Worm (Caenorhabditis elegans) whole organism, late embryonic: ENCODE data around the gene sup-10.

ENCODE experiments used
- K02D7.2 ChIP-seq: sonication (generic microtip); optimal IDR thresholded peaks from 2 replicates; lab custom pipeline; 2017; ENCODE audit warnings: mild to moderate bottlenecking, missing genetic modification characterization, missing compliant biosample characterization
- T23F11.4 ChIP-seq: fragments of 200-800 bp; sonication (Bioruptor generic); optimal IDR thresholded peaks from 2 replicates; lab custom pipeline; 2018; ENCODE audit warnings: mild to moderate bottlenecking, missing genetic modification characterization, missing compliant biosample characterization
- ahr-1 ChIP-seq: sonication (generic microtip); optimal IDR thresholded peaks from 2 replicates; lab custom pipeline; 2016; ENCODE audit warnings: missing genetic modification characterization, missing compliant biosample characterization
- ceh-18 ChIP-seq: sonication (generic microtip); optimal IDR thresholded peaks from 2 replicates; lab custom pipeline; 2016; ENCODE audit warnings: missing genetic modification characterization, missing compliant biosample characterization
- ceh-19 ChIP-seq: fragments of 200-800 bp; sonication (Bioruptor generic); optimal IDR thresholded peaks from 2 replicates; lab custom pipeline; 2018; ENCODE audit warnings: mild to moderate bottlenecking, missing genetic modification characterization, missing compliant biosample characterization
- ceh-22 ChIP-seq: sonication (generic microtip); optimal IDR thresholded peaks from 2 replicates; lab custom pipeline; 2017; ENCODE audit warnings: missing biosample characterization, missing genetic modification characterization
- ceh-24 ChIP-seq: sonication (generic microtip); optimal IDR thresholded peaks from 2 replicates; lab custom pipeline; 2016; ENCODE audit warnings: mild to moderate bottlenecking, missing genetic modification characterization, missing compliant biosample characterization
- ceh-30 ChIP-seq: fragments of 150-350 bp; optimal IDR thresholded peaks from 2 replicates; lab custom pipeline; 2014; ENCODE audit warnings: missing biosample characterization, missing genetic modification characterization
- ceh-31 ChIP-seq: sonication (generic microtip); optimal IDR thresholded peaks from 2 replicates; lab custom pipeline; 2016; ENCODE audit warnings: missing genetic modification characterization, missing compliant biosample characterization
- ceh-34 ChIP-seq: sonication (generic microtip); optimal IDR thresholded peaks from 2 replicates; lab custom pipeline; 2016; ENCODE audit warnings: mild to moderate bottlenecking, missing genetic modification characterization, missing compliant biosample characterization
- ceh-6 ChIP-seq: fragments of 200-800 bp; sonication (Bioruptor generic); optimal IDR thresholded peaks from 2 replicates; lab custom pipeline; 2018; ENCODE audit warnings: mild to moderate bottlenecking, missing genetic modification characterization, missing compliant biosample characterization
- ceh-9 ChIP-seq: sonication (generic microtip); optimal IDR thresholded peaks from 2 replicates; lab custom pipeline; 2016; ENCODE audit warnings: mild to moderate bottlenecking, missing genetic modification characterization, inconsistent platforms, missing compliant biosample characterization
- che-1 ChIP-seq: sonication (generic microtip); optimal IDR thresholded peaks from 2 replicates; lab custom pipeline; 2016; ENCODE audit warnings: mild to moderate bottlenecking, missing genetic modification characterization, missing compliant biosample characterization
- dmd-4 ChIP-seq: sonication (generic microtip); optimal IDR thresholded peaks from 2 replicates; lab custom pipeline; 2016; ENCODE audit warnings: borderline replicate concordance, missing genetic modification characterization, missing compliant biosample characterization
- dve-1 ChIP-seq: sonication (generic microtip); optimal IDR thresholded peaks from 2 replicates; lab custom pipeline; 2017; ENCODE audit warnings: antibody characterized with exemption, mild to moderate bottlenecking, missing genetic modification characterization, missing compliant biosample characterization
- elt-2 ChIP-seq: sonication (generic microtip); optimal IDR thresholded peaks from 2 replicates; lab custom pipeline; 2016; ENCODE audit warnings: missing genetic modification reagents, missing genetic modification characterization, missing compliant biosample characterization
- elt-4 ChIP-seq: sonication (generic microtip); optimal IDR thresholded peaks from 2 replicates; lab custom pipeline; 2016; ENCODE audit warnings: missing genetic modification characterization, missing compliant biosample characterization
- ets-4 ChIP-seq: sonication (generic microtip); optimal IDR thresholded peaks from 2 replicates; lab custom pipeline; 2016; ENCODE audit warnings: missing genetic modification characterization, missing compliant biosample characterization
- eyg-1 ChIP-seq: sonication (generic microtip); optimal IDR thresholded peaks from 2 replicates; lab custom pipeline; 2016; ENCODE audit warnings: missing genotype, missing genetic modification characterization, missing compliant biosample characterization
- fkh-6 ChIP-seq: sonication (generic microtip); optimal IDR thresholded peaks from 2 replicates; lab custom pipeline; 2016; ENCODE audit warnings: missing genetic modification characterization, missing compliant biosample characterization
- hlh-13 ChIP-seq: fragments of 200-800 bp; sonication (Bioruptor generic); optimal IDR thresholded peaks from 2 replicates; lab custom pipeline; 2018; ENCODE audit warnings: mild to moderate bottlenecking, missing genetic modification characterization, missing compliant biosample characterization
- hlh-15 ChIP-seq: sonication (generic microtip); optimal IDR thresholded peaks from 2 replicates; lab custom pipeline; 2016; ENCODE audit warnings: missing genetic modification characterization, missing compliant biosample characterization
- hlh-30 ChIP-seq: sonication (generic microtip); optimal IDR thresholded peaks from 2 replicates; lab custom pipeline; 2017; ENCODE audit warnings: antibody characterized with exemption, missing genetic modification characterization, missing compliant biosample characterization; ENCODE audit not compliant: insufficient read depth
- hlh-6 ChIP-seq: sonication (generic microtip); optimal IDR thresholded peaks from 2 replicates; lab custom pipeline; 2016; ENCODE audit warnings: missing genotype, missing genetic modification characterization, missing compliant biosample characterization
- hlh-8 ChIP-seq: sonication (generic microtip); optimal IDR thresholded peaks from 2 replicates; lab custom pipeline; 2016; ENCODE audit warnings: missing genotype, missing genetic modification characterization, missing compliant biosample characterization
- lin-11 ChIP-seq: fragments of 200-800 bp; sonication (Bioruptor generic); optimal IDR thresholded peaks from 2 replicates; lab custom pipeline; 2018; ENCODE audit warnings: mild to moderate bottlenecking, missing genetic modification characterization, missing compliant biosample characterization
- nfya-1 ChIP-seq: sonication (generic microtip); optimal IDR thresholded peaks from 2 replicates; lab custom pipeline; 2017; ENCODE audit warnings: missing genetic modification characterization, mild to moderate bottlenecking, missing compliant biosample characterization, antibody characterized with exemption, moderate library complexity
- npax-4 ChIP-seq: sonication (generic microtip); optimal IDR thresholded peaks from 2 replicates; lab custom pipeline; 2016; ENCODE audit warnings: missing genetic modification characterization, missing compliant biosample characterization
- odd-2 ChIP-seq: sonication (generic microtip); optimal IDR thresholded peaks from 2 replicates; lab custom pipeline; 2017; ENCODE audit warnings: antibody characterized with exemption, mild to moderate bottlenecking, missing genetic modification characterization, missing compliant biosample characterization
- pha-2 ChIP-seq: sonication (generic microtip); optimal IDR thresholded peaks from 2 replicates; lab custom pipeline; 2017; ENCODE audit warnings: mild to moderate bottlenecking, missing genetic modification characterization, missing compliant biosample characterization
- pqm-1 ChIP-seq: sonication (generic microtip); optimal IDR thresholded peaks from 2 replicates; lab custom pipeline; 2016; ENCODE audit warnings: missing genetic modification characterization, missing compliant biosample characterization
- pros-1 ChIP-seq: fragments of 150-350 bp; optimal IDR thresholded peaks from 2 replicates; lab custom pipeline; 2014; ENCODE audit warnings: missing biosample characterization, missing genetic modification reagents, missing genetic modification characterization
- ref-2 ChIP-seq: sonication (generic microtip); optimal IDR thresholded peaks from 2 replicates; lab custom pipeline; 2016; ENCODE audit warnings: missing genetic modification characterization, missing compliant biosample characterization
- rnt-1 ChIP-seq: sonication (generic microtip); optimal IDR thresholded peaks from 2 replicates; lab custom pipeline; 2016; ENCODE audit warnings: missing genetic modification characterization, missing compliant biosample characterization
- sox-2 ChIP-seq: fragments of 200-800 bp; sonication (Bioruptor generic); IDR thresholded peaks from 2 replicates; pipeline ENCODE4 v1.3.6; 2022; ENCODE audit warnings: missing genetic modification reagents, missing genetic modification characterization, missing compliant biosample characterization
- tbx-2 ChIP-seq: sonication (generic microtip); optimal IDR thresholded peaks from 2 replicates; lab custom pipeline; 2016; ENCODE audit warnings: missing genetic modification characterization, missing compliant biosample characterization
- unc-3 ChIP-seq, 2 experiments: fragments of 200-800 bp in 1 of 2; sonication (Bioruptor generic) in 1 of 2; sonication (generic microtip) in 1 of 2; conservative IDR thresholded peaks in 1 of 2; optimal IDR thresholded peaks in 1 of 2; 2 replicates each; pipeline versions ENCODE4 v1.3.6 to Lab custom; 2016 to 2022; ENCODE audit warnings: missing compliant biosample characterization in 2 of 2, missing genetic modification characterization in 2 of 2, missing genetic modification reagents in 1 of 2
- unc-42 ChIP-seq: sonication (generic microtip); optimal IDR thresholded peaks from 2 replicates; lab custom pipeline; 2016; ENCODE audit warnings: missing genotype, missing genetic modification characterization, missing compliant biosample characterization
- unc-55 ChIP-seq: sonication (generic microtip); optimal IDR thresholded peaks from 2 replicates; lab custom pipeline; 2017; ENCODE audit warnings: missing biosample characterization, missing genetic modification reagents, missing genetic modification characterization
- ztf-16 ChIP-seq: sonication (generic microtip); optimal IDR thresholded peaks from 2 replicates; lab custom pipeline; 2017; ENCODE audit warnings: missing genetic modification characterization, missing compliant biosample characterization

The sup-10 gene

DNA sequence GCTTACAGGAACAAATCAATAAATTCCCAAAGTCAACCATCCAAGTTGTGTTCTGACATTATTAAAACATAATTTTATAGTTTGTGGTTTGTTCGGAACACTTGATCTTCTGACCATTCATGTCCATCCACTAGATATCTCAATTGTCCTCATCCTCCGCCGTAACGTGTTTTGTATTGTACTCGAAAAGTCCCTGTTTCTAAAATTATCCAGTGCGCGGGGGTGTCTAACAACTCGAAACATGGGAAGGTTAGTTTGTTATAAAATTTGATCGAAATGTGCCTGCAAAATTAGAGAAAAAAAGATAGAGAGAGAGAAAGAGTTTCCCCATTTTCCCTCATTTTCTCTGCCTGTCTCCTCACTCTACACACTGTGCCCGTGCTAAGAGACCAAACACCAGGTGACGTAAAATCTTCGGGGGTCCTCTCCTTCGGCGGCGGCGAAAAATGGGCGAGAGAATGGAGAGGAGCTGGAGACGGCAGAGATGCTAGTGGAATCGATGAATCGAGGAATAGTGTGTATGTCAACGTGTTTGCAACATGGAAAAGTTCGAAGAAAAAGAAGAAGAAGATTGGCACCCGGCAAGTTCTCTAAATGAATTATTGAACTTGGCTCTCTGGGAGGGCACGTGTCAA lies 22.5 kb upstream of the sup-10 start (continued):
- peak; percentile 62 for TF ChIP-seq ref-2 (tag; lab: Kevin White, UChicago)
- TF ChIP-seq ceh-19 (GFP tag; lab: Kevin White, UChicago), result peak; percentile 14
- TF ChIP-seq elt-4, result no peak
- TF ChIP-seq ceh-9 (tag; lab: Kevin White, UChicago), result no peak
- TF ChIP-seq sox-2 (GFP tag; lab: Robert Waterston, UW), result no peak
- TF ChIP-seq fkh-6 (tag; lab: Kevin White, UChicago), result no peak
- TF ChIP-seq ztf-16 (tag; lab: Kevin White, UChicago), result no peak
- TF ChIP-seq ceh-6 (GFP tag; lab: Kevin White, UChicago), result no peak
- peak; percentile 88 for TF ChIP-seq rnt-1 (tag; lab: Kevin White, UChicago)
- TF ChIP-seq odd-2 (tag; lab: Kevin White, UChicago), result no peak
- no peak for TF ChIP-seq K02D7.2
- TF ChIP-seq unc-3 (GFP tag; conservative IDR thresholded peaks at IDR 0.05; lab: Robert Waterston, UW), result no peak
- no peak for TF ChIP-seq unc-3 (tag; optimal IDR thresholded peaks at IDR 0.05; lab: Kevin White, UChicago)
- TF ChIP-seq ahr-1 (tag; lab: Kevin White, UChicago), result no peak
- no peak for TF ChIP-seq T23F11.4 (GFP tag; lab: Kevin White, UChicago)
- TF ChIP-seq lin-11, result no peak
- peak; percentile 16 for TF ChIP-seq pqm-1
- no peak for TF ChIP-seq hlh-13 (GFP tag; lab: Kevin White, UChicago)
- TF ChIP-seq ceh-24 (tag; lab: Kevin White, UChicago), result no peak
- TF ChIP-seq ceh-22 (tag; lab: Kevin White, UChicago), result no peak
- TF ChIP-seq tbx-2 (tag; lab: Kevin White, UChicago), result peak; percentile 83
- TF ChIP-seq ets-4 (tag; lab: Kevin White, UChicago), result peak; percentile 41
- no peak for TF ChIP-seq hlh-6
- TF ChIP-seq pha-2 (tag; lab: Kevin White, UChicago), result peak; percentile 20
- TF ChIP-seq hlh-15 (tag; lab: Kevin White, UChicago), result no peak
- TF ChIP-seq dmd-4 (tag; lab: Kevin White, UChicago), result no peak
- no peak for TF ChIP-seq ceh-30 (tag; lab: Kevin White, UChicago)
- TF ChIP-seq ceh-34, result peak; percentile 57
- TF ChIP-seq ceh-31 (tag; lab: Kevin White, UChicago), result peak; percentile 83

ce11 chrX:17508137-17508536 lies 20.0 kb upstream of the sup-10 start:
- no peak for TF ChIP-seq hlh-8 (tag; lab: Kevin White, UChicago)

DNA sequence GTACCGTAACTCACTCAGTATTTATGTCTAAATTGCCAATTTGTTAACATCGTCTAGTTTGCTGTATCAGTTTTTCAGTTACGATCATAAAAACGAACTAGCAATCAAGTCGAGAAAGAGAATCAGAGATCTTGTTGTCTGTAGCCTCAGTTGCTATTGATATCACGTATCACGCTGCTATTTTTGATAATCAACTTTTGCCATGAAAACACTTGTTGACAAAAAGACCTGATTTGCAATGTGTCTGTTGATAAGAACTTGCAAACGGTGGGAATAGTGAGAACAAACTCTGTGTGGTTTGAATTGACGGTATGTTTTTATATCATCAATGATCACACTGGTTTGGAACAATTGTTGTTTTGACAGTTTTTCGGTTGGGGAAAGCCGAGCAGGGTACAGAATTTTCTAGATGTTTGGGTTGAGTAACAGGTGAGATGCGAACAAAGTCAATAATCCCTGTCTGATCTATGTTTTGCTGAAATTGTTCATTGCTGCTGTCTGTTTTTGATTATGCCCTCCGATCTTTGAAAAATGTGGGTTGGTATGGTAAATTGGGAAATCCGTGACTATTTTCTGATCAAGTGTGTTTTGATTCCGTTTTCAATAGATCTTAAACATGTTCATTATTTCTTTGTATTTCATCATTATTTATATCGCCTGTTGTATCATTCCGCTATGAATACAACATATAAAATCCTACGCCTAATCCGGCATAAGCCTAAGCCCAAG lies 18.9 kb upstream of the sup-10 start:
- peak; percentile 62 for TF ChIP-seq dve-1 (tag; lab: Kevin White, UChicago)
- no peak for TF ChIP-seq che-1 (tag; lab: Kevin White, UChicago)
- no peak for TF ChIP-seq hlh-30
- no peak for TF ChIP-seq T23F11.4 (GFP tag; lab: Kevin White, UChicago)
- TF ChIP-seq elt-2 (tag; lab: Kevin White, UChicago), result peak; percentile 65
- TF ChIP-seq, all 69 proteins: peak for 2

- TF ChIP-seq ceh-34, result no peak
- no peak for TF ChIP-seq nfya-1 (tag; lab: Kevin White, UChicago)
- TF ChIP-seq eyg-1, result no peak
- TF ChIP-seq ceh-30 (tag; lab: Kevin White, UChicago), result no peak
- TF ChIP-seq ceh-9 (tag; lab: Kevin White, UChicago), result no peak
- TF ChIP-seq pros-1 (tag; lab: Kevin White, UChicago), result no peak
- no peak for TF ChIP-seq sox-2 (GFP tag; lab: Robert Waterston, UW)
- TF ChIP-seq pha-2 (tag; lab: Kevin White, UChicago), result no peak
- no peak for TF ChIP-seq ahr-1 (tag; lab: Kevin White, UChicago)
- TF ChIP-seq unc-42 (tag; lab: Kevin White, UChicago), result no peak
- TF ChIP-seq ztf-16 (tag; lab: Kevin White, UChicago), result no peak
- TF ChIP-seq ceh-18 (tag; lab: Kevin White, UChicago), result no peak
- no peak for TF ChIP-seq unc-55
- no peak for TF ChIP-seq hlh-30
- TF ChIP-seq npax-4 (tag; lab: Kevin White, UChicago), result no peak
Observed at ce11 chrX:17510523-17510922, 17.6 kb upstream of the sup-10 start.
